Worm (Caenorhabditis elegans) whole organism, L4 larva: ENCODE measurements around the gene col-91.

Source experiments
- D1046.2 ChIP-seq: fragments of 200-800 bp; sonication (Bioruptor generic); IDR thresholded peaks from 2 replicates; pipeline ENCODE4 v1.3.6; 2022; ENCODE audit warnings: missing genetic modification characterization, missing compliant biosample characterization
- ceh-44 ChIP-seq: fragments of 200-800 bp; sonication (Bioruptor generic); IDR thresholded peaks from 2 replicates; pipeline ENCODE4 v1.3.6; 2022; ENCODE audit warnings: missing genetic modification reagents, missing genetic modification characterization, missing compliant biosample characterization
- cey-2 ChIP-seq: sonication (generic microtip); optimal IDR thresholded peaks from 3 replicates; lab custom pipeline; 2017; ENCODE audit warnings: missing genetic modification characterization, mild to moderate bottlenecking, missing compliant biosample characterization, antibody characterized with exemption, borderline replicate concordance; ENCODE audit not compliant: insufficient read depth
- nhr-111 ChIP-seq: fragments of 200-800 bp; sonication (Bioruptor generic); optimal IDR thresholded peaks from 2 replicates; lab custom pipeline; 2018; ENCODE audit warnings: mild to moderate bottlenecking, missing genetic modification characterization, missing compliant biosample characterization
- nhr-237 ChIP-seq: sonication (generic microtip); optimal IDR thresholded peaks from 2 replicates; lab custom pipeline; 2017; ENCODE audit warnings: missing biosample characterization, missing genetic modification characterization
- nhr-25 ChIP-seq: sonication (generic microtip); optimal IDR thresholded peaks from 2 replicates; lab custom pipeline; 2017; ENCODE audit warnings: missing genetic modification characterization, mild to moderate bottlenecking, missing compliant biosample characterization, antibody characterized with exemption, moderate library complexity, borderline replicate concordance; ENCODE audit not compliant: insufficient read depth
- nhr-42 ChIP-seq: fragments of 200-800 bp; sonication (Bioruptor generic); IDR thresholded peaks from 2 replicates; pipeline ENCODE4 v1.3.6; 2022; ENCODE audit warnings: missing genetic modification characterization, missing compliant biosample characterization
- nhr-6 ChIP-seq: fragments of 150-350 bp; optimal IDR thresholded peaks from 2 replicates; lab custom pipeline; 2014; ENCODE audit warnings: missing biosample characterization, missing genetic modification characterization
- nhr-77 ChIP-seq: fragments of 150-350 bp; optimal IDR thresholded peaks from 2 replicates; lab custom pipeline; 2014; ENCODE audit warnings: missing biosample characterization, missing genetic modification characterization
- zag-1 ChIP-seq: fragments of 150-350 bp; optimal IDR thresholded peaks from 2 replicates; lab custom pipeline; 2014; ENCODE audit warnings: missing biosample characterization, missing genetic modification characterization

- TF ChIP-seq nhr-237 (tag; lab: Kevin White, UChicago) (no peak), zag-1 (tag; lab: Kevin White, UChicago) (no peak), D1046.2 (GFP tag; lab: Robert Waterston, UW) (no peak), nhr-42 (GFP tag; lab: Robert Waterston, UW) (no peak), nhr-111 (GFP tag; lab: Kevin White, UChicago) (no peak), cey-2 (tag; lab: Kevin White, UChicago) (no peak), nhr-25 (tag; lab: Kevin White, UChicago) (no peak), nhr-6 (tag; lab: Kevin White, UChicago) (no peak), ceh-44 (GFP tag; lab: Robert Waterston, UW) (no peak), nhr-77 (tag; lab: Kevin White, UChicago) (no peak)
These were observed 15.3 kb upstream of the col-91 start, which contains the start of gene mig-10 for ce11 chrIII:8278801-8279200.
